Worm (Caenorhabditis elegans): ENCODE results near the gene nrfl-1.

- TF ChIP-seq zag-1 (tag; optimal IDR thresholded peaks at IDR 0.05) = no peak
- TF ChIP-seq dpl-1 (GFP tag; optimal IDR thresholded peaks at IDR 0.05) = no peak
Observed at ce11 chrIV:9070188-9070587, 48.7 kb upstream of the nrfl-1 start.
